Fruit fly (Drosophila melanogaster) whole organism: ENCODE measurements around the gene TkR86C.

Experiments used
- CG8478 ChIP-seq: fragments of >200 bp; optimal IDR thresholded peaks from 2 replicates; lab custom pipeline; 2018; ENCODE audit warnings: inconsistent platforms
- Dll ChIP-seq: fragments of >200 bp; optimal IDR thresholded peaks from 2 replicates; lab custom pipeline; 2017
- EcR ChIP-seq, 2 experiments: fragments of >200 bp; optimal IDR thresholded peaks; 2 replicates each; lab custom pipeline; 2017; ENCODE audit warnings: missing biosample characterization in 2 of 2, missing genetic modification characterization in 2 of 2, missing genetic modification reagents in 2 of 2
- pan ChIP-seq: fragments of >200 bp; optimal IDR thresholded peaks from 2 replicates; lab custom pipeline; 2017
- psq ChIP-seq: fragments of >200 bp; optimal IDR thresholded peaks from 2 replicates; lab custom pipeline; 2017
- usp ChIP-seq: fragments of >200 bp; optimal IDR thresholded peaks from 2 replicates; lab custom pipeline; 2017; ENCODE audit warnings: missing biosample characterization, missing genetic modification characterization, mixed read lengths

Gene TkR86C

dm6 chr3R:10751061-10751460 is at the start of gene TkR86C:
Gene TkR86C (minus strand): TSS chr3R:10751228.
- TF ChIP-seq Dll (lab: Kevin White, UChicago) = no peak

dm6 chr3R:10792604-10793003 is 41.6 kb upstream of the TkR86C start, which contains the start of gene CG14687:
Gene CG14687 (plus strand): TSS chr3R:10792904.
- TF ChIP-seq psq = no peak
- TF ChIP-seq CG8478 (lab: Kevin White, UChicago) = no peak
- TF ChIP-seq Dll (lab: Kevin White, UChicago) = no peak
- TF ChIP-seq usp (GFP tag; lab: Kevin White, UChicago) = no peak
- TF ChIP-seq EcR (GFP tag; optimal IDR thresholded peaks at IDR 0.05; lab: Kevin White, UChicago) = no peak

- TF ChIP-seq psq (no peak), Dll (lab: Kevin White, UChicago) (no peak), CG8478 (lab: Kevin White, UChicago) (no peak), pan (no peak), EcR (GFP tag; optimal IDR thresholded peaks at IDR 0.05; lab: Kevin White, UChicago) (no peak), usp (GFP tag; lab: Kevin White, UChicago) (no peak)
These were observed 37.2 kb upstream of the TkR86C start, which contains the start of the genes Art1 and Mcm5 for dm6 chr3R:10788186-10788585. Gene Art1 (minus strand): TSS chr3R:10788226. Gene Mcm5 (plus strand): TSS chr3R:10788524.

DNA sequence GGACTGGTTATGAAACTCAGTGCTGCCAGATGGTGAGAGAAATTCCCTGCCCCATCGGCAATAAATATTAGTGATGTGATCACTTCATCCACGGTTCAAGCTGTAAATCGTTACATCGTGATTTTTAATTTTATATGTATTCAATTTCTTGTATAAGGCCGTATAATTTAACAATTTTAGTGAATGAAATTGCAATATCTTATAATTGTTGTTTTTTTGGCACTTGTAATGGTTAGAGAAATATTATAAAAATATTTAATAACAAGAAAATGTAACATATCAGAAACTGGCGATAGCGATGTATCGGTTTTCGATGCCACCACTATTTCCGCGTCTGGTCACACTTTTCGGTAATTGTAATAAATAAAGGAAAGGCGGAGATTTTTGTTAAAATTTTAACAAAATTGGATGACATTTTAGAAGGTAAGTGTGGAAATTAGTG is 33.1 kb upstream of the TkR86C start, which contains the start of the genes mRpL37 and Rbp1:
Gene mRpL37, minus strand, starts transcription at position 35 of the 442 bp plus-strand sequence.
Gene Rbp1, plus strand, starts transcription at position 326 of the 442 bp plus-strand sequence.
- TF ChIP-seq usp (GFP tag; lab: Kevin White, UChicago) (no peak), Dll (lab: Kevin White, UChicago) (no peak), pan (no peak), EcR (GFP tag; optimal IDR thresholded peaks at IDR 0.05; lab: Kevin White, UChicago) (no peak), CG8478 (lab: Kevin White, UChicago) (no peak), psq (no peak)

dm6 chr3R:10782167-10782566 is 31.1 kb upstream of the TkR86C start, which contains the start of gene CG42633:
Gene CG42633 (minus strand): TSS chr3R:10782267.
- TF ChIP-seq usp (GFP tag; lab: Kevin White, UChicago) (no peak), pan (no peak), CG8478 (lab: Kevin White, UChicago) (no peak)

dm6 chr3R:10780161-10780560 is 29.1 kb upstream of the TkR86C start:
- no peak for TF ChIP-seq CG8478 (lab: Kevin White, UChicago)
- TF ChIP-seq usp (GFP tag; lab: Kevin White, UChicago) = no peak
- no peak for TF ChIP-seq psq
- TF ChIP-seq EcR (GFP tag; optimal IDR thresholded peaks at IDR 0.05; lab: Kevin White, UChicago) = no peak
- no peak for TF ChIP-seq pan
- TF ChIP-seq Dll (lab: Kevin White, UChicago) = no peak

- TF ChIP-seq pan (no peak), EcR (GFP tag; optimal IDR thresholded peaks at IDR 0.05; lab: Kevin White, UChicago) (no peak), CG8478 (lab: Kevin White, UChicago) (no peak), psq (no peak), Dll (lab: Kevin White, UChicago) (no peak), usp (GFP tag; lab: Kevin White, UChicago) (no peak)
These were observed 28.2 kb upstream of the TkR86C start, which contains the start of gene Desi for dm6 chr3R:10779269-10779668. Gene Desi (plus strand): TSS chr3R:10779569.

- TF ChIP-seq usp (GFP tag; lab: Kevin White, UChicago) (no peak), EcR (GFP tag; optimal IDR thresholded peaks at IDR 0.05; lab: Kevin White, UChicago) (no peak), Dll (lab: Kevin White, UChicago) (no peak), CG8478 (lab: Kevin White, UChicago) (no peak), pan (no peak), psq (no peak)
These were observed 27.1 kb upstream of the TkR86C start for dm6 chr3R:10778151-10778550.

DNA sequence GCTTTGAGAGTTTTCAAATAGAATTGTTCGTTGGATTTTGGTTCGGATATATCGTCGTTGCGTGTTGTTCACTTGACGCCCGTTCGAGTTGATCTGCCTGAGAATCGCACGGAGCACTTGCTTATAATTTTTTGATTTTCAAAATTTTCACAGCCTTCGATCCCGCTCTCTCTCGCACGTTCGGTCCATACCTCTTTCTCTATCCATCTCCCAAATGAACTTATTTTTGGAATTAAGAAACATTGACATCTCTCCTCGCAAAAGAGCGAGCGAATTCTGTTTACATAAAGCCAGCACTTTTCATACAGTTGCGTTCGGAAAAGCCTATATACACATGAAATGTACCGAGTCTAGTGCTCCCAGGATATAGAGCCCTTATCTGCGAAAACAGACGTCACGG is 26.2 kb upstream of the TkR86C start, which contains the start of the genes CG45076, CG45078 and fau:
Gene CG45076, minus strand, starts transcription at position 101 of the 400 bp plus-strand sequence.
Gene CG45078, minus strand, starts transcription at position 101 of the 400 bp plus-strand sequence.
Gene fau, minus strand, starts transcription at position 101 of the 400 bp plus-strand sequence.
- no peak for TF ChIP-seq EcR (GFP tag; optimal IDR thresholded peaks at IDR 0.05; lab: Kevin White, UChicago)
- TF ChIP-seq psq = no peak
- TF ChIP-seq Dll (lab: Kevin White, UChicago) = no peak
- TF ChIP-seq CG8478 (lab: Kevin White, UChicago) = no peak
- no peak for TF ChIP-seq usp (GFP tag; lab: Kevin White, UChicago)
- TF ChIP-seq pan = no peak

DNA sequence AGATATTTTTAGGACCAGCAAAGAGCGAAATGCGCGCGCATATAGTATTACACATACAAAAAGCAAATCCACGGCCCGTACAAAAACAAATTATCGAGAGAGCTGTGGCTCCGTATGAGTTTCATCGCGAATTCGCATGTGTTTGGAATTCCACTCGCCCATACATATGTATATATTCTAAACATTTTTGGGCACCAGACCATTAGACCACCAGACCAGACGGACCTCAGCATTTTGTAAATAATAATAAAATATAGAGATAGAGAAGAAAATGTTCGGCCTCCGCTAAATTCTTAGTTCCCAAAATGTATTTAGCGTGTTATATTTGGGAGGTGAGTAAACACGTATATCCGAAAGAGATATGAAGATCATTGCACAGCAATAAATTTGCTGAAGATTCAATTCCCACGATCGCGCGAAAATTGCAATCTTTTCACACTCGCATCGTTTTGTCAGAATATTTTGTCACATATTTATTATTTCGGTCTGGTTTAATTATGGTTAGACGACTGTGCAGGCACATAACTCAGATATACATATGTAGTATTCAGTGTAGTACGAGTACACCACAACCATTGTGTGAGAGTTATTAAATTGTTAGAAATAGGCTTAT is 25.1 kb upstream of the TkR86C start:
- TF ChIP-seq EcR (GFP tag; optimal IDR thresholded peaks at IDR 0.05; lab: Kevin White, UChicago) (no peak), psq (no peak), usp (GFP tag; lab: Kevin White, UChicago) (no peak), CG8478 (lab: Kevin White, UChicago) (no peak), Dll (lab: Kevin White, UChicago) (no peak), pan (no peak)

DNA sequence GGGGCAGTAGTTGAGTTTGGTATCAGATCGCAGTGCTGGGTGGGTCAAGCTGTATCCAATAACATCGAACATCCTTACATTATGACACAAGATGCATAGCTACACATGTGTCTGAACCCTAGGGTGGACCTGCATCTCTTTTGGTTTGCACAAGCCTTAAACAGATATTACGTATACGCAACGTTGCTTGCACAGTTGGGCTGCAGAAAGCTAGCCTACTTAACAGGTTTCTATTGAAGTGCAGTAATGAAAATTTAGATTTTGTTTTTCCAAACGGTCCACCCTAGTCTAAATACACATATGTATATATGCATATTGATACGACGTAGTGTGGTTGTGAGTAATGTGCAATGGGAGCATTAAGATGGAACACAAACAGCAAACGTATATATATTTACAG is 24.2 kb upstream of the TkR86C start:
- TF ChIP-seq CG8478 (lab: Kevin White, UChicago) (no peak), usp (GFP tag; lab: Kevin White, UChicago) (no peak), EcR (GFP tag; optimal IDR thresholded peaks at IDR 0.05; lab: Kevin White, UChicago) (no peak), psq (no peak)

DNA sequence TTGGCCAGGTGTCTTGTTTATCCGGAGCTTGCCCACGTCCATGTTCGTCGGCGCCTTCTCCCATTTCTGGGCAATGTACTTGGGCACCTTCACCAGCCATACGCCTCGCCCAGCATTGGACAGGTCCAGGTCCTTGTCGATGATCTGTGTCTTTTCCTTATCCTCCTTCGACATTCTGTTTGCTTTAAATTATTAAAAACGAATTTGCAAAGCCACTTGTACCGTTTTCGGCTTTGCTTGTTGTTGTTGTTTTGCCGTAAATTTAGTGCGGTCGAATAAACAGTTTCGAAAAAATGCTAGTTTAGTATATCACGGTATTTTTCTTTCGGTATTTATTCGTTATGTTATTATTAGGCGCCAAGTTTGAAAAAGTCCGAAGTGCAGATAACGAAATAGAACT is 16.5 kb upstream of the TkR86C start, which contains the start of gene TfIIFbeta:
Gene TfIIFbeta, minus strand, starts transcription at position 279 of the 400 bp plus-strand sequence.
- TF ChIP-seq psq = no peak
- no peak for TF ChIP-seq Dll (lab: Kevin White, UChicago)
- TF ChIP-seq EcR (GFP tag; optimal IDR thresholded peaks at IDR 0.05; lab: Kevin White, UChicago) = no peak
- no peak for TF ChIP-seq usp (GFP tag; lab: Kevin White, UChicago)
- TF ChIP-seq pan = no peak
- no peak for TF ChIP-seq CG8478 (lab: Kevin White, UChicago)
